Worm (Caenorhabditis elegans) whole organism, L1 larva: ENCODE data around the gene T08D10.5.
A peak's percentile ranks its signal among the peaks of the same experiment; 100 is the strongest.

Experiments
- C04F5.9 ChIP-seq: sonication (generic microtip); optimal IDR thresholded peaks from 2 replicates; lab custom pipeline; 2016; ENCODE audit warnings: missing genetic modification characterization, missing compliant biosample characterization
- F16B12.6 ChIP-seq: fragments of 150-350 bp; optimal IDR thresholded peaks from 2 replicates; lab custom pipeline; 2014; ENCODE audit warnings: missing biosample characterization, missing genetic modification characterization
- Y116A8C.19 ChIP-seq: sonication (generic microtip); optimal IDR thresholded peaks from 2 replicates; lab custom pipeline; 2016; ENCODE audit warnings: missing compliant biosample characterization, missing genetic modification characterization, borderline replicate concordance
- alr-1 ChIP-seq: fragments of 200-800 bp; sonication (Bioruptor generic); optimal IDR thresholded peaks from 2 replicates; lab custom pipeline; 2018; ENCODE audit warnings: borderline replicate concordance, mild to moderate bottlenecking, missing genetic modification characterization, missing compliant biosample characterization
- aly-2 ChIP-seq: fragments of 150-350 bp; optimal IDR thresholded peaks from 2 replicates; lab custom pipeline; 2014; ENCODE audit warnings: missing biosample characterization, missing genetic modification characterization
- ama-1 ChIP-seq: fragments of 150-350 bp; optimal IDR thresholded peaks from 2 replicates; lab custom pipeline; 2014
- ceh-82 ChIP-seq, 3 experiments: fragments of 150-350 bp in 1 of 3; sonication (generic microtip) in 2 of 3; optimal IDR thresholded peaks; 2 replicates each; lab custom pipeline; 2014 to 2017; ENCODE audit warnings: missing biosample characterization in 3 of 3, missing genetic modification characterization in 3 of 3
- ces-1 ChIP-seq: fragments of 150-350 bp; optimal IDR thresholded peaks from 2 replicates; lab custom pipeline; 2014; ENCODE audit warnings: missing biosample characterization, missing genetic modification reagents, missing genetic modification characterization
- dpl-1 ChIP-seq, 3 experiments: fragments of 150-350 bp in 2 of 3; sonication (generic microtip) in 1 of 3; optimal IDR thresholded peaks; 2 replicates each; lab custom pipeline; 2014 to 2017; ENCODE audit warnings: missing biosample characterization in 3 of 3, missing genetic modification characterization in 3 of 3, missing genetic modification reagents in 3 of 3
- efl-1 ChIP-seq, 4 experiments: fragments of 150-350 bp; optimal IDR thresholded peaks in 3 of 4; peaks in 1 of 4; 1 replicate in 1 of 4; 2 replicates in 3 of 4; lab custom pipeline; 2014; ENCODE audit warnings: missing biosample characterization in 2 of 4, missing genetic modification characterization in 2 of 4, missing genetic modification reagents in 2 of 4
- egl-13 ChIP-seq: sonication (generic microtip); optimal IDR thresholded peaks from 2 replicates; lab custom pipeline; 2016; ENCODE audit warnings: missing genotype, missing genetic modification reagents, missing genetic modification characterization, missing compliant biosample characterization
- egl-27 ChIP-seq, 2 experiments: fragments of 150-350 bp in 1 of 2; sonication (generic microtip); optimal IDR thresholded peaks; 3 replicates each; lab custom pipeline; 2017 to 2018; ENCODE audit warnings: missing biosample characterization in 2 of 2, missing genetic modification characterization in 2 of 2, missing genetic modification reagents in 2 of 2
- elt-2 ChIP-seq: sonication (generic microtip); optimal IDR thresholded peaks from 2 replicates; lab custom pipeline; 2016; ENCODE audit warnings: missing genetic modification characterization, mild to moderate bottlenecking, inconsistent platforms, missing compliant biosample characterization, missing genetic modification reagents
- elt-3 ChIP-seq, 6 experiments: fragments of 150-350 bp in 1 of 6; sonication (generic microtip); optimal IDR thresholded peaks; 2 replicates each; lab custom pipeline; 2017 to 2018; ENCODE audit warnings: missing biosample characterization in 6 of 6, missing genetic modification characterization in 6 of 6, inconsistent platforms in 1 of 6
- ets-5 ChIP-seq: fragments of 200-800 bp; sonication (Bioruptor generic); IDR thresholded peaks from 2 replicates; pipeline ENCODE4 v1.3.6; 2022; ENCODE audit warnings: missing genetic modification characterization, missing compliant biosample characterization
- fkh-8 ChIP-seq: sonication (generic microtip); optimal IDR thresholded peaks from 2 replicates; lab custom pipeline; 2016; ENCODE audit warnings: mild to moderate bottlenecking, missing genetic modification characterization, missing compliant biosample characterization
- grh-1 ChIP-seq: fragments of 200-800 bp; sonication (Bioruptor generic); IDR thresholded peaks from 2 replicates; pipeline ENCODE4 v1.3.6; 2022; ENCODE audit warnings: missing genetic modification reagents, missing genetic modification characterization, missing compliant biosample characterization
- hlh-4 ChIP-seq: sonication (generic microtip); optimal IDR thresholded peaks from 2 replicates; lab custom pipeline; 2016; ENCODE audit warnings: mild to moderate bottlenecking, missing genetic modification characterization, missing compliant biosample characterization
- irx-1 ChIP-seq: sonication (generic microtip); optimal IDR thresholded peaks from 2 replicates; lab custom pipeline; 2016; ENCODE audit warnings: missing genetic modification characterization, missing compliant biosample characterization
- jun-1 ChIP-seq: fragments of 150-350 bp; optimal IDR thresholded peaks from 2 replicates; lab custom pipeline; 2014; ENCODE audit warnings: missing biosample characterization, missing genetic modification reagents, missing genetic modification characterization
- lin-13 ChIP-seq: fragments of 150-350 bp; optimal IDR thresholded peaks from 2 replicates; lab custom pipeline; 2014; ENCODE audit warnings: missing biosample characterization, missing genetic modification reagents, missing genetic modification characterization
- lin-35 ChIP-seq, 2 experiments: fragments of 150-350 bp; optimal IDR thresholded peaks; 2 replicates each; lab custom pipeline; 2014; ENCODE audit warnings: missing biosample characterization in 2 of 2, missing genetic modification characterization in 2 of 2, missing genetic modification reagents in 2 of 2
- lir-3 ChIP-seq: sonication (generic microtip); optimal IDR thresholded peaks from 2 replicates; lab custom pipeline; 2016; ENCODE audit warnings: mild to moderate bottlenecking, missing genetic modification characterization, moderate library complexity, missing compliant biosample characterization; ENCODE audit not compliant: poor library complexity
- lsy-2 ChIP-seq, 2 experiments: fragments of 150-350 bp; optimal IDR thresholded peaks; 2 replicates each; lab custom pipeline; 2014; ENCODE audit warnings: missing biosample characterization in 2 of 2, missing genetic modification characterization in 2 of 2
- mab-9 ChIP-seq: fragments of 200-800 bp; sonication (Bioruptor generic); IDR thresholded peaks from 2 replicates; pipeline ENCODE4 v1.3.6; 2022; ENCODE audit warnings: missing genetic modification reagents, missing genetic modification characterization, missing compliant biosample characterization
- mdl-1 ChIP-seq, 2 experiments: fragments of 150-350 bp; optimal IDR thresholded peaks; 2 replicates each; lab custom pipeline; 2014 to 2017; ENCODE audit warnings: missing biosample characterization in 2 of 2, missing genetic modification characterization in 2 of 2, inconsistent platforms in 1 of 2
- nhr-237 ChIP-seq: fragments of 150-350 bp; optimal IDR thresholded peaks from 2 replicates; lab custom pipeline; 2014; ENCODE audit warnings: missing biosample characterization, missing genetic modification characterization
- nhr-90 ChIP-seq: sonication (generic microtip); optimal IDR thresholded peaks from 2 replicates; lab custom pipeline; 2016; ENCODE audit warnings: mild to moderate bottlenecking, missing genetic modification characterization, missing compliant biosample characterization; ENCODE audit not compliant: poor library complexity
- rnt-1 ChIP-seq: sonication (generic microtip); optimal IDR thresholded peaks from 2 replicates; lab custom pipeline; 2016; ENCODE audit warnings: mild to moderate bottlenecking, missing genetic modification characterization, moderate library complexity, missing compliant biosample characterization
- skn-1 ChIP-seq: fragments of 150-350 bp; optimal IDR thresholded peaks from 2 replicates; lab custom pipeline; 2014; ENCODE audit warnings: missing biosample characterization, missing genetic modification characterization
- snpc-4 ChIP-seq: fragments of 150-350 bp; optimal IDR thresholded peaks from 2 replicates; lab custom pipeline; 2014; ENCODE audit warnings: missing biosample characterization, missing genetic modification characterization
- snu-23 ChIP-seq: sonication (generic microtip); optimal IDR thresholded peaks from 2 replicates; lab custom pipeline; 2016; ENCODE audit warnings: missing genetic modification characterization, missing compliant biosample characterization
- sox-4 ChIP-seq: sonication (generic microtip); optimal IDR thresholded peaks from 2 replicates; lab custom pipeline; 2016; ENCODE audit warnings: missing genetic modification characterization, missing compliant biosample characterization
- tbx-2 ChIP-seq: sonication (generic microtip); optimal IDR thresholded peaks from 2 replicates; lab custom pipeline; 2016; ENCODE audit warnings: missing genetic modification characterization, missing compliant biosample characterization
- tlp-1 ChIP-seq: fragments of 150-350 bp; optimal IDR thresholded peaks from 2 replicates; lab custom pipeline; 2014; ENCODE audit warnings: missing biosample characterization, missing genetic modification characterization
- unc-86 ChIP-seq: sonication (generic microtip); optimal IDR thresholded peaks from 2 replicates; lab custom pipeline; 2016; ENCODE audit warnings: missing genetic modification characterization, missing compliant biosample characterization
- zip-4 ChIP-seq: fragments of 200-800 bp; sonication (Bioruptor generic); optimal IDR thresholded peaks from 2 replicates; lab custom pipeline; 2018; ENCODE audit warnings: mild to moderate bottlenecking, missing genetic modification characterization, moderate library complexity, missing compliant biosample characterization
- ztf-11 ChIP-seq, 2 experiments: sonication (generic microtip); optimal IDR thresholded peaks; 2 replicates each; lab custom pipeline; 2016 to 2017; ENCODE audit warnings: missing genetic modification characterization in 2 of 2, missing biosample characterization in 1 of 2, missing compliant biosample characterization in 1 of 2

Gene T08D10.5

DNA sequence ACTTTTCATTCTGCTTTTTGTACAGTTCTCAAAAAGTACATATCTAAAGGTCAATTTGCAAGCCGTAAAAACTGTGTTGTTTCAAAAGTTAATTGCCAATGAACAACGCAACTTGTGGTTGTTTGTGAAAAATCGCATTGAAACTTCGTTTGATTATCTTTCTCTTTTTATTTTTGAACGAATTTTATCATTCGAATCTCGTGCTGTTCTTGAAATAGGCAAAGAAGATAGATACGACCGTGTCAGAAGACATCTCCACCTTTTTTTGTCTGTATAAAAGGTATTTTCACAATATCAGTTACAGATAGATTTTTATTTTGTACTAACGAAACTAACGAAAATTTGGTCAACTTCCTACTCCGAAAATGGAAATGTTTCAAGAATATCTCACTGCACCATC, 37.1 kb downstream of the T08D10.5 start, which contains the start of gene C49F5.7 (continued):
- TF ChIP-seq irx-1 (tag; lab: Kevin White, UChicago) (no peak), mab-9 (GFP tag; lab: Robert Waterston, UW) (no peak)
- TF ChIP-seq, all 84 proteins: peak for 8

DNA sequence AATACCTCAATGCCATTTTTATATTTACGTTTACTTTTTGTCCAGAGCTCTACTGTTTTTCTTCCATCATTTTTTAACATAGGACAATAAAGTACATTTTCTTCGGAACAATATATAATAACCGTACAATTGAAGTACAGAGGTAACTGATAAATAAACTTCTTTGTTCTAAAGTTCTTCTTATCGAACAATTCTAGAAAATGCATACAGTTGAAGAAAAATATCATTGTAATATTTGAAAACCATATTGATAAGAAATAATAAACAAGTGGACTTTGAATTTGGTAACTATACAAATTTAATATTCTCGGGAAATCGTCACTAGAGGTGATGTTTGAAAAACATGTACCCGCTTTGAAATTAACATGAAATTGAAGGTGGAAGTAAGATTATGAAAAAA, 39.3 kb downstream of the T08D10.5 start:
- no peak for TF ChIP-seq C04F5.9 (tag; lab: Kevin White, UChicago)
- no peak for TF ChIP-seq hlh-4

DNA sequence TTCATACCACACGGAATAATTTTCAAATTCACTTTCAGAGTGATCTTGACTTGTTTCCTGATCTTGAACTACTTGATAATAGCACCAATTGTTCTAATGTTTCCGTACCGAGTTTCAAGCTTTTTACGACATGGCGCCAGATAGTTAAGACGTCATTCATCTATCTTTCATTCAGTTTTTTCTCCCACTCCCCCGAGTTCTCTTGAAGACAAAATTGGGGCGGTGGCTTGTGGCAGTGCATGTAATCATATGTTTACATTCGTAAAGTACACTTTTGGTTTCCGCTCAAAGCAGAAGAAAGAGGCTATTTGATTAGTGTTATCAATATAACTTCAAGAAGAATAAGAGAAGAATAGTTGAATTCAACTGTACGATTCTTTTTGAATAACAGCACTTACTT, 42.2 kb downstream of the T08D10.5 start:
- TF ChIP-seq rnt-1 (tag; lab: Kevin White, UChicago), result no peak
- TF ChIP-seq nhr-237, result no peak
- no peak for TF ChIP-seq sox-4 (tag; lab: Kevin White, UChicago)
- no peak for TF ChIP-seq snu-23
- TF ChIP-seq grh-1, result no peak
- no peak for TF ChIP-seq egl-27 (tag; optimal IDR thresholded peaks at IDR 0.05; lab: Kevin White, UChicago)
- TF ChIP-seq tlp-1, result no peak
- no peak for TF ChIP-seq tbx-2
- TF ChIP-seq mab-9 (GFP tag; lab: Robert Waterston, UW), result no peak
- TF ChIP-seq ces-1 (GFP tag; lab: Kevin White, UChicago), result no peak
- no peak for TF ChIP-seq egl-13 (tag; lab: Kevin White, UChicago)
- no peak for TF ChIP-seq mdl-1 (tag; optimal IDR thresholded peaks at IDR 0.05; lab: Kevin White, UChicago)
- no peak for TF ChIP-seq Y116A8C.19 (tag; lab: Kevin White, UChicago)
- no peak for TF ChIP-seq alr-1

DNA sequence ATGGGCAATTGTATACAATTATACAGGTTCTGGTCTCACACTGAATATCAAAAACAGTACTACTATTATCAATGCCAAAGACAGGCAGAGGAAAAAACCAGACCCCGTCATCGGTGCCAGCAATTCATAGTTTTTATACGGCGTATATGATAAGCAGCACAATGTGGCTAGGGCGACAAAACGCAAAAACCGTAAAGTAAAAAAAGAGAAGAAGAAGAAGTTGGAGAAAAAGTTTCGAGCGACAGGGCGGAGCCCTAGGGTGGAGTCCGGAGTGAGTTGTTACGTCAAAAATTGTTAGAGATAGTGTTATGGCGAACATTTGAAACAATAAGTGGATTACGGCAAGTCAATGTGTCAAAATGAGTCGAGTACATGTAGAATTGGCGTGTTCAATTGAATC, 44.3 kb downstream of the T08D10.5 start:
- TF ChIP-seq snpc-4 (tag; lab: Kevin White, UChicago), result no peak
- peak; percentile 60 for TF ChIP-seq elt-2 (tag; lab: Kevin White, UChicago)
- peak in 1 of 2 experiments; percentile 3 for TF ChIP-seq lin-35 (GFP tag; optimal IDR thresholded peaks at IDR 0.05; lab: Kevin White, UChicago)
- peak; percentile 23 for TF ChIP-seq nhr-90 (tag; lab: Kevin White, UChicago)
- TF ChIP-seq efl-1 (optimal IDR thresholded peaks at IDR 0.05; lab: Kevin White, UChicago), result no peak
- peak in 1 of 2 experiments; percentile 56 for TF ChIP-seq efl-1 (GFP tag; optimal IDR thresholded peaks at IDR 0.05 in 1 of 2; lab: Kevin White, UChicago)

DNA sequence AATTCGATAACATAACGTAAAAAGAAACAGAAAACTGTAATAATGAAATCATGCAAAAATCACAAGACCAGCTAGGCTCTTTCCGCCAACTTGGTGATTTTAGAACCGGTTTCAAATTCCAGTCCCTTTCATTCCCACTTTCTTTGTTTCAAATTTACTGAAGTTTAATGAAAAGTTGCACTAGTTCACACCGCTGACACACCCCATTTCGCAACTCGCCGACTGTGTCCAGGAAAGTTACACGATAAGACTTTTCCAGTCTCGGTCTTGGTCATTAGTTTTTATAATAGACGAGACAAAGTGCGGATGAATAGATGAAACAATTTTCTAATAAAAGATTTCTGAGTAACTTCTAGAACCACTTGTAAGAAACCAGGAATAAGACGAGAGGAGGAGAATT, 46.6 kb downstream of the T08D10.5 start:
- TF ChIP-seq ztf-11 (tag; optimal IDR thresholded peaks at IDR 0.05; lab: Kevin White, UChicago) (no peak), aly-2 (tag; lab: Kevin White, UChicago) (no peak), elt-2 (tag; lab: Kevin White, UChicago) (peak; percentile 28), lin-35 (GFP tag; optimal IDR thresholded peaks at IDR 0.05; lab: Kevin White, UChicago) (peak in 1 of 2 experiments; percentile 41)

DNA sequence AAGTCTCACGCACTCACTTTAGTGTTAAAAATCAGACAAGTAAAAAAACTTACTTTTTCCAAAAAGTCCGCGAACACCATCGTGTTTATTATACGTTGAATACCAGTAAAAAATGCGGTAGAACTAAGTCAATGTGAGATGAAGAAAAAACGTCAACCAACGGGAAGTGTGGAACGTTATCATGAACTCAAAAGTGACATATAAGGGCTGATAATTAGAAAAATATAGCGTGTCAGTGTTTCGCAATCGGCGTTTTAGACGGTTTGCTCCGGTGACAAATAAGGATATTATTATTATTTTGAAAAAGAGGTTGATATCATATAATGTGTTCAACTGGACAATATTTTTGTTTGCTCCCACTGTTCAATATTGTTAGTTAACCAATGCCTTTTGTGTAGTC, 47.6 kb downstream of the T08D10.5 start:
- TF ChIP-seq elt-2 (tag; lab: Kevin White, UChicago) (no peak), lsy-2 (tag; optimal IDR thresholded peaks at IDR 0.05; lab: Kevin White, UChicago) (no peak), ceh-82 (tag; optimal IDR thresholded peaks at IDR 0.05; lab: Kevin White, UChicago) (no peak), unc-86 (tag; lab: Kevin White, UChicago) (no peak), mab-9 (GFP tag; lab: Robert Waterston, UW) (no peak), nhr-237 (no peak), fkh-8 (tag; lab: Kevin White, UChicago) (no peak), jun-1 (tag; lab: Kevin White, UChicago) (no peak), ets-5 (GFP tag; lab: Robert Waterston, UW) (no peak), lin-13 (GFP tag; lab: Kevin White, UChicago) (no peak), hlh-4 (no peak), rnt-1 (tag; lab: Kevin White, UChicago) (no peak), elt-3 (tag; optimal IDR thresholded peaks at IDR 0.05; lab: Kevin White, UChicago) (no peak), lir-3 (tag; lab: Kevin White, UChicago) (no peak), ces-1 (GFP tag; lab: Kevin White, UChicago) (no peak), ama-1 (lab: Kevin White, UChicago) (no peak), F16B12.6 (tag; lab: Kevin White, UChicago) (no peak), dpl-1 (GFP tag; optimal IDR thresholded peaks at IDR 0.05; lab: Kevin White, UChicago) (no peak), skn-1 (no peak), zip-4 (GFP tag; lab: Kevin White, UChicago) (no peak)
